Worm (Caenorhabditis elegans) whole organism, L2 larva: ENCODE measurements around the gene nhr-202.

Experiments used
- elt-3 ChIP-seq: sonication (generic microtip); optimal IDR thresholded peaks from 2 replicates; lab custom pipeline; 2017; ENCODE audit warnings: missing biosample characterization, missing genetic modification characterization
- lin-13 ChIP-seq: fragments of 150-350 bp; optimal IDR thresholded peaks from 2 replicates; lab custom pipeline; 2014; ENCODE audit warnings: missing biosample characterization, missing genetic modification reagents, missing genetic modification characterization
- nhr-237 ChIP-seq: fragments of 150-350 bp; optimal IDR thresholded peaks from 2 replicates; lab custom pipeline; 2014; ENCODE audit warnings: missing biosample characterization, missing genetic modification characterization
- nhr-25 ChIP-seq: fragments of 150-350 bp; sonication (generic microtip); optimal IDR thresholded peaks from 3 replicates; lab custom pipeline; 2014; ENCODE audit warnings: missing biosample characterization, missing genetic modification characterization
- peb-1 ChIP-seq: fragments of 150-350 bp; optimal IDR thresholded peaks from 2 replicates; lab custom pipeline; 2014; ENCODE audit warnings: missing biosample characterization, missing genetic modification characterization

ce11 chrV:479046-479445 lies 16.7 kb downstream of the nhr-202 start:
- TF ChIP-seq elt-3 (tag; lab: Kevin White, UChicago) (no peak), lin-13 (no peak), nhr-25 (tag; lab: Kevin White, UChicago) (no peak), nhr-237 (tag; lab: Kevin White, UChicago) (no peak), peb-1 (tag; lab: Kevin White, UChicago) (no peak)
